Worm (Caenorhabditis elegans) whole organism, mixed stage, embryonic: Measurements from ENCODE around the gene fkh-9.

Source experiments
- ceh-39 ChIP-seq: fragments of 150-350 bp; optimal IDR thresholded peaks from 2 replicates; lab custom pipeline; 2014; ENCODE audit warnings: missing biosample characterization, missing genetic modification characterization
- lin-13 ChIP-seq: fragments of 150-350 bp; optimal IDR thresholded peaks from 2 replicates; lab custom pipeline; 2014; ENCODE audit warnings: missing biosample characterization, missing genetic modification characterization
- mep-1 ChIP-seq: fragments of 150-350 bp; optimal IDR thresholded peaks from 2 replicates; lab custom pipeline; 2017; ENCODE audit warnings: missing biosample characterization, missing genetic modification reagents, missing genetic modification characterization, inconsistent platforms
- nhr-76 ChIP-seq: sonication (generic microtip); optimal IDR thresholded peaks from 2 replicates; lab custom pipeline; 2017; ENCODE audit warnings: missing biosample characterization, missing genetic modification characterization
- pha-4 ChIP-seq: fragments of 150-350 bp; optimal IDR thresholded peaks from 2 replicates; lab custom pipeline; 2018; ENCODE audit warnings: missing biosample characterization, missing genetic modification reagents, missing genetic modification characterization
- sptf-1 ChIP-seq: sonication (generic microtip); optimal IDR thresholded peaks from 2 replicates; lab custom pipeline; 2017; ENCODE audit warnings: mild to moderate bottlenecking, missing genetic modification characterization, moderate library complexity, missing compliant biosample characterization
- unc-62 ChIP-seq: fragments of 150-350 bp; optimal IDR thresholded peaks from 2 replicates; lab custom pipeline; 2014; ENCODE audit warnings: missing biosample characterization, missing genetic modification reagents, missing genetic modification characterization

- TF ChIP-seq pha-4 (tag; lab: Kevin White, UChicago) (no peak), nhr-76 (tag; lab: Kevin White, UChicago) (no peak), ceh-39 (no peak), mep-1 (tag; lab: Kevin White, UChicago) (no peak), unc-62 (GFP tag; lab: Kevin White, UChicago) (no peak), sptf-1 (no peak), lin-13 (no peak)
These were observed 34.5 kb upstream of the fkh-9 start for ce11 chrX:3861294-3861693.
